Worm (Caenorhabditis elegans) whole organism, young adult: ENCODE measurements around the gene fbxb-49.

Experiments
- C06A6.2 ChIP-seq: fragments of 200-800 bp; sonication (Bioruptor generic); conservative IDR thresholded peaks from 2 replicates; pipeline ENCODE4 v1.3.6; 2022; ENCODE audit warnings: missing genetic modification characterization, missing compliant biosample characterization
- F22D6.2 ChIP-seq: sonication (generic microtip); optimal IDR thresholded peaks from 2 replicates; lab custom pipeline; 2016; ENCODE audit warnings: mild to moderate bottlenecking, missing genetic modification characterization, missing compliant biosample characterization
- F23B12.7 ChIP-seq: sonication (generic microtip); optimal IDR thresholded peaks from 2 replicates; lab custom pipeline; 2017; ENCODE audit warnings: missing genetic modification characterization, mild to moderate bottlenecking, missing compliant biosample characterization, antibody characterized with exemption, moderate library complexity; ENCODE audit not compliant: insufficient read depth
- F57A8.1 ChIP-seq: fragments of 200-800 bp; sonication (Bioruptor generic); optimal IDR thresholded peaks from 2 replicates; lab custom pipeline; 2018; ENCODE audit warnings: mild to moderate bottlenecking, missing genetic modification characterization, moderate library complexity, missing compliant biosample characterization
- Y56A3A.18 ChIP-seq: fragments of 200-800 bp; sonication (Bioruptor generic); IDR thresholded peaks from 2 replicates; pipeline ENCODE4 v1.3.6; 2022; ENCODE audit warnings: missing genetic modification reagents, missing genetic modification characterization, missing compliant biosample characterization
- Y79H2A.3 ChIP-seq: fragments of 200-800 bp; sonication (Bioruptor generic); conservative IDR thresholded peaks from 2 replicates; pipeline ENCODE4 v1.3.6; 2022; ENCODE audit warnings: missing genetic modification reagents, missing genetic modification characterization, missing compliant biosample characterization
- akir-1 ChIP-seq: fragments of 200-800 bp; sonication (Bioruptor generic); optimal IDR thresholded peaks from 2 replicates; lab custom pipeline; 2018; ENCODE audit warnings: mild to moderate bottlenecking, missing genetic modification characterization, moderate library complexity, missing compliant biosample characterization
- ccch-3 ChIP-seq: fragments of 200-800 bp; sonication (Bioruptor generic); optimal IDR thresholded peaks from 2 replicates; lab custom pipeline; 2018; ENCODE audit warnings: mild to moderate bottlenecking, missing genetic modification characterization, missing compliant biosample characterization
- cebp-1 ChIP-seq, 2 experiments: fragments of 200-800 bp in 1 of 2; sonication (Bioruptor generic) in 1 of 2; sonication (generic microtip) in 1 of 2; IDR thresholded peaks in 1 of 2; optimal IDR thresholded peaks in 1 of 2; 2 replicates each; pipeline versions ENCODE4 v1.3.6 to Lab custom; 2017 to 2022; ENCODE audit warnings: missing compliant biosample characterization in 2 of 2, missing genetic modification characterization in 2 of 2, mild to moderate bottlenecking in 1 of 2, missing genetic modification reagents in 1 of 2, moderate library complexity in 1 of 2
- ceh-100 ChIP-seq: fragments of 200-800 bp; sonication (Bioruptor generic); IDR thresholded peaks from 2 replicates; pipeline ENCODE4 v1.3.6; 2022; ENCODE audit warnings: missing genetic modification reagents, missing genetic modification characterization, missing compliant biosample characterization
- ceh-58 ChIP-seq: fragments of 200-800 bp; sonication (Bioruptor generic); IDR thresholded peaks from 2 replicates; pipeline ENCODE4 v1.3.6; 2022; ENCODE audit warnings: missing genetic modification characterization, missing compliant biosample characterization
- dox-1 ChIP-seq: fragments of 200-800 bp; sonication (Bioruptor generic); IDR thresholded peaks from 2 replicates; pipeline ENCODE4 v1.3.6; 2022; ENCODE audit warnings: missing genetic modification reagents, missing genetic modification characterization, missing compliant biosample characterization
- dpl-1 ChIP-seq: fragments of 150-350 bp; optimal IDR thresholded peaks from 2 replicates; lab custom pipeline; 2014; ENCODE audit warnings: missing biosample characterization, missing genetic modification reagents, missing genetic modification characterization
- egrh-3 ChIP-seq: fragments of 200-800 bp; sonication (Bioruptor generic); IDR thresholded peaks from 2 replicates; pipeline ENCODE4 v1.3.6; 2022; ENCODE audit warnings: missing genetic modification reagents, missing genetic modification characterization, missing compliant biosample characterization
- ets-4 ChIP-seq: fragments of 200-800 bp; sonication (Bioruptor generic); optimal IDR thresholded peaks from 2 replicates; lab custom pipeline; 2018; ENCODE audit warnings: mild to moderate bottlenecking, missing genetic modification characterization, missing compliant biosample characterization
- him-1 ChIP-seq: sonication (generic microtip); optimal IDR thresholded peaks from 2 replicates; lab custom pipeline; 2016; ENCODE audit warnings: missing genotype, missing genetic modification reagents, missing genetic modification characterization, missing compliant biosample characterization
- hlh-12 ChIP-seq: sonication (generic microtip); optimal IDR thresholded peaks from 2 replicates; lab custom pipeline; 2016; ENCODE audit warnings: missing genetic modification characterization, missing compliant biosample characterization
- hlh-26 ChIP-seq: fragments of 200-800 bp; sonication (Bioruptor generic); conservative IDR thresholded peaks from 2 replicates; pipeline ENCODE4 v1.3.6; 2022; ENCODE audit warnings: missing genetic modification reagents, missing genetic modification characterization, missing compliant biosample characterization
- hsf-1 ChIP-seq: fragments of 200-800 bp; sonication (Bioruptor generic); IDR thresholded peaks from 2 replicates; pipeline ENCODE4 v1.3.6; 2022; ENCODE audit warnings: missing genetic modification reagents, missing genetic modification characterization, missing compliant biosample characterization
- lin-26 ChIP-seq: fragments of 200-800 bp; sonication (Bioruptor generic); IDR thresholded peaks from 2 replicates; pipeline ENCODE4 v1.3.6; 2022; ENCODE audit warnings: missing genetic modification reagents, missing genetic modification characterization, missing compliant biosample characterization
- lir-1 ChIP-seq: fragments of 200-800 bp; sonication (Bioruptor generic); conservative IDR thresholded peaks from 2 replicates; pipeline ENCODE4 v1.3.6; 2022; ENCODE audit warnings: missing genetic modification reagents, missing genetic modification characterization, missing compliant biosample characterization
- madf-3 ChIP-seq: fragments of 200-800 bp; sonication (Bioruptor generic); IDR thresholded peaks from 2 replicates; pipeline ENCODE4 v1.3.6; 2022; ENCODE audit warnings: missing genetic modification reagents, missing genetic modification characterization, missing compliant biosample characterization
- mcd-1 ChIP-seq: fragments of 200-800 bp; sonication (Bioruptor generic); IDR thresholded peaks from 2 replicates; pipeline ENCODE4 v1.3.6; 2022; ENCODE audit warnings: missing genetic modification reagents, missing genetic modification characterization, missing compliant biosample characterization
- mel-28 ChIP-seq: sonication (generic microtip); optimal IDR thresholded peaks from 2 replicates; lab custom pipeline; 2016; ENCODE audit warnings: borderline replicate concordance, mild to moderate bottlenecking, missing genetic modification characterization, missing compliant biosample characterization
- mxl-1 ChIP-seq: sonication (generic microtip); optimal IDR thresholded peaks from 2 replicates; lab custom pipeline; 2016; ENCODE audit warnings: missing genetic modification characterization, missing compliant biosample characterization
- nhr-80 ChIP-seq: sonication (generic microtip); optimal IDR thresholded peaks from 2 replicates; lab custom pipeline; 2016; ENCODE audit warnings: missing genetic modification characterization, missing compliant biosample characterization
- pha-4 ChIP-seq: fragments of 150-350 bp; sonication (generic microtip); optimal IDR thresholded peaks from 2 replicates; lab custom pipeline; 2014; ENCODE audit warnings: missing biosample characterization, missing genetic modification reagents, missing genetic modification characterization
- rcor-1 ChIP-seq: fragments of 200-800 bp; sonication (Bioruptor generic); IDR thresholded peaks from 2 replicates; pipeline ENCODE4 v1.3.6; 2022; ENCODE audit warnings: missing genetic modification reagents, missing genetic modification characterization, missing compliant biosample characterization
- repo-1 ChIP-seq: sonication (generic microtip); optimal IDR thresholded peaks from 2 replicates; lab custom pipeline; 2017; ENCODE audit warnings: mild to moderate bottlenecking, missing genetic modification characterization, missing compliant biosample characterization
- rpc-1 ChIP-seq, 2 experiments: fragments of 150-350 bp in 1 of 2; sonication (generic microtip) in 1 of 2; optimal IDR thresholded peaks; 2 replicates each; lab custom pipeline; 2014 to 2018; ENCODE audit warnings: missing biosample characterization in 1 of 2, missing genetic modification characterization in 1 of 2, missing genetic modification reagents in 1 of 2, missing genotype in 1 of 2
- sea-2 ChIP-seq: fragments of 200-800 bp; sonication (Bioruptor generic); IDR thresholded peaks from 2 replicates; pipeline ENCODE4 v1.3.6; 2022; ENCODE audit warnings: missing genetic modification characterization, missing compliant biosample characterization
- somi-1 ChIP-seq: fragments of 200-800 bp; sonication (Bioruptor generic); optimal IDR thresholded peaks from 2 replicates; lab custom pipeline; 2018; ENCODE audit warnings: mild to moderate bottlenecking, missing genetic modification characterization, missing compliant biosample characterization
- tbx-9 ChIP-seq: sonication (generic microtip); optimal IDR thresholded peaks from 2 replicates; lab custom pipeline; 2016; ENCODE audit warnings: borderline replicate concordance, missing genetic modification characterization, inconsistent platforms, missing compliant biosample characterization
- zfh-2 ChIP-seq: fragments of 200-800 bp; sonication (Bioruptor generic); conservative IDR thresholded peaks from 2 replicates; pipeline ENCODE4 v1.3.6; 2022; ENCODE audit warnings: missing genetic modification reagents, missing genetic modification characterization, missing compliant biosample characterization

fbxb-49 gene

DNA sequence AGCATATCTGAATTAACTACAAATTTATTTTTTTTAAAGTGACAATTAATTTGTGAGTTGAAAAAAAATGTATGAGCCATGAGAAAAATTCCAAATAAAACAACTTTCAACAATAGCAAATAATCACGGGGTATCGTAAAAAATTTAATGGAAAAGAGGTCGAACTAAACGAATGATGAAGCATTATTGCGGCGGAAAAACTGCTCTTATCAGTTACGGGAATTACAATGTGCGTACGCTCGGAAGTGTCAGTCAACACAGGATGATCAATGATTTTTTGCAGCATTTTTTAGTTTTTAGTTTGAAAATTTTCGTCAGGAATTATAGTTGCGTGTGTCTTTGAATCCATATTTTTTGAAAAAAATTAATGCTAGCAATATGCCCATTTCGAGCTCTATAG, 8.5 kb downstream of the fbxb-49 start (continued):
- TF ChIP-seq dox-1 (GFP tag; lab: Robert Waterston, UW), result peak; percentile 38; the same call in 1 of the 2 replicates

- TF ChIP-seq dpl-1 (GFP tag; lab: Kevin White, UChicago) (no peak), nhr-80 (peak; percentile 22), madf-3 (GFP tag; lab: Robert Waterston, UW) (no peak), mcd-1 (no peak), repo-1 (tag; lab: Kevin White, UChicago) (no peak), F22D6.2 (tag; lab: Kevin White, UChicago) (no peak)
Measured at ce11 chrII:1579886-1580285, 11.6 kb downstream of the fbxb-49 start, which contains the start of gene math-38. Gene math-38 (minus strand): TSS chrII:1579986.

DNA sequence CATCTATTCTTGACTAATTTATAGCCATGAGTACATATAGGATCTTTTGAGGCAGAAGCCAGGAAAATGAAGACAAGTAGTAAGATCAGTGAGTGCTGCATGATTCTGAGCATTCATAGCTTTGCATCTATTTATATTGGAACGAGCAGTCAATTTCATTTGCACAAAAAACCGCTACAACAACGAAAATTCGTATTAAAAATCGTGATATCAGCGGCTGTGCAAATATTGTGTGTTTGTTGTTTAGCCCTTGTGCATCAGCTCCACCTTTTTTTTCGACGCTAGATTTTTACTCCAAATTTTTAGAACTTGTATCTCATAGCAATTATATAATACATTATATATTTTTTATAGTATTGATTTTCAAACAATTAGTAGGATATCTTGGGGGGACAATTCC, 15.8 kb downstream of the fbxb-49 start, which contains the start of gene clec-21:
Gene clec-21 (minus strand): TSS at position 101 of the 400 bp plus-strand sequence.
- TF ChIP-seq tbx-9 (no peak), pha-4 (tag; lab: Kevin White, UChicago) (no peak), lir-1 (no peak), F57A8.1 (GFP tag; lab: Kevin White, UChicago) (no peak), hlh-12 (no peak), cebp-1 (GFP tag; IDR thresholded peaks at IDR 0.05; lab: Robert Waterston, UW) (no peak), cebp-1 (tag; optimal IDR thresholded peaks at IDR 0.05; lab: Kevin White, UChicago) (no peak), mcd-1 (no peak), ets-4 (GFP tag; lab: Kevin White, UChicago) (no peak), sea-2 (GFP tag; lab: Robert Waterston, UW) (no peak), egrh-3 (GFP tag; lab: Robert Waterston, UW) (no peak), akir-1 (GFP tag; lab: Kevin White, UChicago) (no peak), ceh-100 (GFP tag; lab: Robert Waterston, UW) (no peak), ccch-3 (no peak), C06A6.2 (no peak), him-1 (no peak), rcor-1 (GFP tag; lab: Robert Waterston, UW) (no peak), ceh-58 (GFP tag; lab: Robert Waterston, UW) (no peak), mel-28 (tag; lab: Kevin White, UChicago) (no peak), rpc-1 (optimal IDR thresholded peaks at IDR 0.05; lab: Kevin White, UChicago) (no peak), rpc-1 (tag; optimal IDR thresholded peaks at IDR 0.05; lab: Kevin White, UChicago) (no peak), mxl-1 (tag; lab: Kevin White, UChicago) (no peak)

DNA sequence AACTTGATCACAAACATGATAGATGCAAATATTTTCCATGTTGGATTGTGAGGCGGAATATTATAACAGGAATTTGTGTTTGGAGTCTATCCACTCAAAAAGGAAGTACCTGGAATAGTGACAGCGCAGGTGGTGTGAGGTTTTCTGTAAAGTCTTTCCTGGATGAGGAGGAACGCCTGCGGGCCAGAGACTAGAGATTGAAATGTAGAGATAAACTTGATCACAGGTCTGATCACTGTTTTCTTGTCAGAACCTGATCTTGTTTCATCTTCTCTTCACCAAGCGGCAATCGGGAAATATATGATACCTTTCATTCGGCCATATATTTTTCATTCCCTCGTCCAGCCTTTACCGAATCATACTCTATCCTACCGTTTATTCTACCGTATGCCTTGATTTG, 18.0 kb downstream of the fbxb-49 start, which contains the start of gene T07H3.8:
Gene T07H3.8 (plus strand): TSS at position 301 of the 400 bp plus-strand sequence.
- TF ChIP-seq somi-1 (GFP tag; lab: Kevin White, UChicago), result no peak
- TF ChIP-seq Y79H2A.3 (GFP tag; lab: Robert Waterston, UW), result no peak
- no peak for TF ChIP-seq zfh-2
- no peak for TF ChIP-seq hlh-26
- TF ChIP-seq Y56A3A.18 (GFP tag; lab: Robert Waterston, UW), result no peak
- no peak for TF ChIP-seq F23B12.7 (tag; lab: Kevin White, UChicago)
- no peak for TF ChIP-seq lin-26 (GFP tag; lab: Robert Waterston, UW)
- no peak for TF ChIP-seq hsf-1 (GFP tag; lab: Robert Waterston, UW)
- TF ChIP-seq mcd-1, result no peak
